Worm (Caenorhabditis elegans) whole organism, L4 larva: ENCODE data around the gene F53A9.8.

Experiments
- F26F4.8 ChIP-seq: fragments of 200-800 bp; sonication (Bioruptor generic); conservative IDR thresholded peaks from 2 replicates; pipeline ENCODE4 v1.3.6; 2022; ENCODE audit warnings: missing genetic modification characterization, missing compliant biosample characterization
- F44E2.7 ChIP-seq: fragments of 200-800 bp; sonication (Bioruptor generic); IDR thresholded peaks from 2 replicates; pipeline ENCODE4 v2.1.2; 2022; ENCODE audit warnings: missing genetic modification characterization, missing compliant biosample characterization
- F49E8.2 ChIP-seq: sonication (generic microtip); optimal IDR thresholded peaks from 2 replicates; lab custom pipeline; 2016; ENCODE audit warnings: missing compliant biosample characterization, mild to moderate bottlenecking, missing genetic modification characterization, borderline replicate concordance
- T20F7.1 ChIP-seq: fragments of 200-800 bp; sonication (Bioruptor generic); optimal IDR thresholded peaks from 2 replicates; lab custom pipeline; 2018; ENCODE audit warnings: mild to moderate bottlenecking, missing genetic modification characterization, missing compliant biosample characterization
- T26A8.4 ChIP-seq: fragments of 200-800 bp; sonication (Bioruptor generic); IDR thresholded peaks from 2 replicates; pipeline ENCODE4 v1.3.6; 2022; ENCODE audit warnings: missing genetic modification characterization, missing compliant biosample characterization
- Y48G9A.11 ChIP-seq: fragments of 200-800 bp; sonication (Bioruptor generic); IDR thresholded peaks from 2 replicates; pipeline ENCODE4 v1.3.6; 2022; ENCODE audit warnings: missing genetic modification reagents, missing genetic modification characterization, missing compliant biosample characterization
- Y5F2A.4 ChIP-seq: fragments of 200-800 bp; sonication (Bioruptor generic); optimal IDR thresholded peaks from 2 replicates; lab custom pipeline; 2018; ENCODE audit warnings: mild to moderate bottlenecking, missing genetic modification characterization, missing compliant biosample characterization
- ZK546.5 ChIP-seq, 2 experiments: sonication (generic microtip); optimal IDR thresholded peaks; 2 replicates each; lab custom pipeline; 2017; ENCODE audit warnings: missing biosample characterization in 2 of 2, missing genetic modification characterization in 2 of 2
- arid-1 ChIP-seq: fragments of 200-800 bp; sonication (Bioruptor generic); conservative IDR thresholded peaks from 2 replicates; pipeline ENCODE4 v1.3.6; 2022; ENCODE audit warnings: missing genetic modification reagents, missing genetic modification characterization, missing compliant biosample characterization
- attf-4 ChIP-seq: sonication (generic microtip); optimal IDR thresholded peaks from 3 replicates; lab custom pipeline; 2017; ENCODE audit warnings: missing biosample characterization, missing genetic modification characterization
- ceh-44 ChIP-seq: fragments of 200-800 bp; sonication (Bioruptor generic); IDR thresholded peaks from 2 replicates; pipeline ENCODE4 v1.3.6; 2022; ENCODE audit warnings: missing genetic modification reagents, missing genetic modification characterization, missing compliant biosample characterization
- ceh-62 ChIP-seq: sonication (generic microtip); optimal IDR thresholded peaks from 2 replicates; lab custom pipeline; 2017; ENCODE audit warnings: missing biosample characterization, missing genetic modification characterization
- ces-1 ChIP-seq: fragments of 150-350 bp; sonication (generic microtip); optimal IDR thresholded peaks from 4 replicates; lab custom pipeline; 2014; ENCODE audit warnings: missing biosample characterization, missing genetic modification reagents, missing genetic modification characterization
- ctbp-1 ChIP-seq: fragments of 200-800 bp; sonication (Bioruptor generic); IDR thresholded peaks from 2 replicates; pipeline ENCODE4 v1.3.6; 2022; ENCODE audit warnings: missing genetic modification reagents, missing genetic modification characterization, missing compliant biosample characterization
- dmd-6 ChIP-seq: fragments of 200-800 bp; sonication (Bioruptor generic); IDR thresholded peaks from 2 replicates; pipeline ENCODE4 v1.3.6; 2022; ENCODE audit warnings: missing genetic modification reagents, missing genetic modification characterization, missing compliant biosample characterization
- dmd-8 ChIP-seq: fragments of 200-800 bp; sonication (Bioruptor generic); IDR thresholded peaks from 2 replicates; pipeline ENCODE4 v1.3.6; 2022; ENCODE audit warnings: missing genetic modification characterization, missing compliant biosample characterization
- dpl-1 ChIP-seq: fragments of 150-350 bp; optimal IDR thresholded peaks from 2 replicates; lab custom pipeline; 2014; ENCODE audit warnings: missing biosample characterization, missing genetic modification reagents, missing genetic modification characterization
- dve-1 ChIP-seq: sonication (generic microtip); optimal IDR thresholded peaks from 2 replicates; lab custom pipeline; 2017; ENCODE audit warnings: antibody characterized with exemption, mild to moderate bottlenecking, missing genetic modification characterization, missing compliant biosample characterization; ENCODE audit not compliant: insufficient read depth
- egl-27 ChIP-seq: sonication (generic microtip); optimal IDR thresholded peaks from 3 replicates; lab custom pipeline; 2017; ENCODE audit warnings: missing biosample characterization, missing genetic modification reagents, missing genetic modification characterization
- gei-8 ChIP-seq: fragments of 200-800 bp; sonication (Bioruptor generic); optimal IDR thresholded peaks from 2 replicates; lab custom pipeline; 2018; ENCODE audit warnings: mild to moderate bottlenecking, missing genetic modification characterization, missing compliant biosample characterization
- hif-1 ChIP-seq, 2 experiments: sonication (generic microtip); optimal IDR thresholded peaks; 2 replicates each; lab custom pipeline; 2016 to 2017; ENCODE audit warnings: missing compliant biosample characterization in 2 of 2, missing genetic modification characterization in 2 of 2, missing genetic modification reagents in 2 of 2, missing genotype in 2 of 2, mild to moderate bottlenecking in 1 of 2
- hlh-11 ChIP-seq: fragments of 200-800 bp; sonication (Bioruptor generic); optimal IDR thresholded peaks from 2 replicates; lab custom pipeline; 2018; ENCODE audit warnings: mild to moderate bottlenecking, missing genetic modification characterization, missing compliant biosample characterization
- hlh-30 ChIP-seq: sonication (generic microtip); optimal IDR thresholded peaks from 2 replicates; lab custom pipeline; 2017; ENCODE audit warnings: antibody characterized with exemption, mild to moderate bottlenecking, missing genetic modification characterization, missing compliant biosample characterization; ENCODE audit not compliant: insufficient read depth
- hmg-1.1 ChIP-seq: fragments of 200-800 bp; sonication (Bioruptor generic); IDR thresholded peaks from 2 replicates; pipeline ENCODE4 v1.3.6; 2022; ENCODE audit warnings: missing genetic modification reagents, missing genetic modification characterization, missing compliant biosample characterization
- lim-7 ChIP-seq: fragments of 200-800 bp; sonication (Bioruptor generic); IDR thresholded peaks from 2 replicates; pipeline ENCODE4 v1.3.6; 2022; ENCODE audit warnings: missing genetic modification characterization, missing compliant biosample characterization
- lin-1 ChIP-seq: fragments of 200-800 bp; sonication (Bioruptor generic); IDR thresholded peaks from 2 replicates; pipeline ENCODE4 v1.3.6; 2022; ENCODE audit warnings: missing genetic modification reagents, missing genetic modification characterization, missing compliant biosample characterization
- lin-13 ChIP-seq: fragments of 150-350 bp; optimal IDR thresholded peaks from 2 replicates; lab custom pipeline; 2014; ENCODE audit warnings: missing biosample characterization, missing genetic modification reagents, missing genetic modification characterization
- lin-39 ChIP-seq: fragments of 150-350 bp; optimal IDR thresholded peaks from 2 replicates; lab custom pipeline; 2014; ENCODE audit warnings: missing biosample characterization, missing genetic modification reagents, missing genetic modification characterization
- lsy-2 ChIP-seq, 2 experiments: fragments of 150-350 bp in 1 of 2; sonication (generic microtip) in 1 of 2; optimal IDR thresholded peaks; 2 replicates each; lab custom pipeline; 2014 to 2017; ENCODE audit warnings: missing biosample characterization in 2 of 2, missing genetic modification characterization in 2 of 2
- madf-5 ChIP-seq, 2 experiments: fragments of 200-800 bp; sonication (Bioruptor generic); IDR thresholded peaks; 2 replicates each; pipeline ENCODE4 v1.3.6; 2022; ENCODE audit warnings: missing compliant biosample characterization in 2 of 2, missing genetic modification characterization in 2 of 2
- mdl-1 ChIP-seq, 2 experiments: fragments of 150-350 bp in 1 of 2; sonication (generic microtip) in 1 of 2; optimal IDR thresholded peaks; 2 replicates each; lab custom pipeline; 2014 to 2017; ENCODE audit warnings: missing biosample characterization in 2 of 2, missing genetic modification characterization in 2 of 2
- mes-2 ChIP-seq: sonication (generic microtip); optimal IDR thresholded peaks from 2 replicates; lab custom pipeline; 2016; ENCODE audit warnings: missing genotype, mild to moderate bottlenecking, missing genetic modification characterization, missing compliant biosample characterization; ENCODE audit not compliant: poor library complexity, severe bottlenecking
- mxl-3 ChIP-seq: fragments of 200-800 bp; sonication (Bioruptor generic); optimal IDR thresholded peaks from 2 replicates; lab custom pipeline; 2018; ENCODE audit warnings: mild to moderate bottlenecking, missing genetic modification characterization, missing compliant biosample characterization
- nhr-10 ChIP-seq: fragments of 150-350 bp; optimal IDR thresholded peaks from 2 replicates; lab custom pipeline; 2014; ENCODE audit warnings: missing biosample characterization, missing genetic modification characterization
- nhr-11 ChIP-seq: fragments of 150-350 bp; optimal IDR thresholded peaks from 2 replicates; lab custom pipeline; 2014; ENCODE audit warnings: missing biosample characterization, missing genetic modification characterization
- nhr-25 ChIP-seq: sonication (generic microtip); optimal IDR thresholded peaks from 2 replicates; lab custom pipeline; 2017; ENCODE audit warnings: missing genetic modification characterization, mild to moderate bottlenecking, missing compliant biosample characterization, antibody characterized with exemption, moderate library complexity, borderline replicate concordance; ENCODE audit not compliant: insufficient read depth
- nhr-28 ChIP-seq: fragments of 150-350 bp; optimal IDR thresholded peaks from 2 replicates; lab custom pipeline; 2014; ENCODE audit warnings: missing biosample characterization, missing genetic modification characterization
- nhr-48 ChIP-seq: sonication (generic microtip); optimal IDR thresholded peaks from 2 replicates; lab custom pipeline; 2016; ENCODE audit warnings: mild to moderate bottlenecking, missing genetic modification characterization, missing compliant biosample characterization
- nhr-76 ChIP-seq: fragments of 150-350 bp; optimal IDR thresholded peaks from 2 replicates; lab custom pipeline; 2014; ENCODE audit warnings: missing biosample characterization, missing genetic modification characterization
- saeg-2 ChIP-seq: fragments of 200-800 bp; sonication (Bioruptor generic); IDR thresholded peaks from 2 replicates; pipeline ENCODE4 v1.3.6; 2022; ENCODE audit warnings: missing genetic modification reagents, missing genetic modification characterization, missing compliant biosample characterization
- skn-1 ChIP-seq: fragments of 150-350 bp; optimal IDR thresholded peaks from 2 replicates; lab custom pipeline; 2014; ENCODE audit warnings: missing biosample characterization, missing genetic modification characterization
- snpc-4 ChIP-seq: fragments of 150-350 bp; optimal IDR thresholded peaks from 2 replicates; lab custom pipeline; 2014; ENCODE audit warnings: missing biosample characterization, missing genetic modification characterization
- spr-1 ChIP-seq: sonication (generic microtip); optimal IDR thresholded peaks from 2 replicates; lab custom pipeline; 2016; ENCODE audit warnings: mild to moderate bottlenecking, missing genetic modification characterization, missing compliant biosample characterization
- spr-3 ChIP-seq: fragments of 200-800 bp; sonication (Bioruptor generic); optimal IDR thresholded peaks from 2 replicates; lab custom pipeline; 2018; ENCODE audit warnings: mild to moderate bottlenecking, missing genetic modification characterization, missing compliant biosample characterization
- unc-39 ChIP-seq: sonication (generic microtip); optimal IDR thresholded peaks from 2 replicates; lab custom pipeline; 2017; ENCODE audit warnings: missing biosample characterization, missing genetic modification characterization
- zag-1 ChIP-seq: fragments of 150-350 bp; optimal IDR thresholded peaks from 2 replicates; lab custom pipeline; 2014; ENCODE audit warnings: missing biosample characterization, missing genetic modification characterization
- zfp-2 ChIP-seq: sonication (generic microtip); optimal IDR thresholded peaks from 2 replicates; lab custom pipeline; 2016; ENCODE audit warnings: mild to moderate bottlenecking, missing genetic modification characterization, missing compliant biosample characterization
- zip-2 ChIP-seq: fragments of 150-350 bp; optimal IDR thresholded peaks from 2 replicates; lab custom pipeline; 2014; ENCODE audit warnings: missing biosample characterization, missing genetic modification characterization

F53A9.8 gene

ce11 chrX:8750209-8750608, 31.5 kb upstream of the F53A9.8 start (continued):
- peak; percentile 64 for TF ChIP-seq hlh-30
- peak; percentile 49 for TF ChIP-seq mxl-3 (GFP tag; lab: Kevin White, UChicago)
- no peak for TF ChIP-seq F44E2.7 (GFP tag; lab: Robert Waterston, UW)
- no peak for TF ChIP-seq nhr-25 (tag; lab: Kevin White, UChicago)
- TF ChIP-seq spr-1, result no peak
- peak; percentile 90 for TF ChIP-seq dmd-6 (GFP tag; lab: Robert Waterston, UW)
- no peak for TF ChIP-seq hmg-1.1 (GFP tag; lab: Robert Waterston, UW)
- TF ChIP-seq nhr-48 (tag; lab: Kevin White, UChicago), result peak; percentile 55
- no peak for TF ChIP-seq dmd-8 (GFP tag; lab: Robert Waterston, UW)
- TF ChIP-seq ces-1 (GFP tag; lab: Kevin White, UChicago), result no peak
- TF ChIP-seq nhr-10, result peak; percentile 49
- TF ChIP-seq nhr-11 (tag; lab: Kevin White, UChicago), result no peak
- TF ChIP-seq zfp-2 (tag; lab: Kevin White, UChicago), result no peak
- peak; percentile 77 for TF ChIP-seq dve-1
- peak; percentile 22 for TF ChIP-seq mes-2 (tag; lab: Kevin White, UChicago)
- no peak for TF ChIP-seq F26F4.8 (GFP tag; lab: Robert Waterston, UW)
- no peak for TF ChIP-seq unc-39 (tag; lab: Kevin White, UChicago)
- peak in 1 of 2 experiments; percentile 71 for TF ChIP-seq mdl-1 (tag; optimal IDR thresholded peaks at IDR 0.05; lab: Kevin White, UChicago)
- no peak for TF ChIP-seq ZK546.5 (tag; optimal IDR thresholded peaks at IDR 0.05; lab: Kevin White, UChicago)
- TF ChIP-seq F49E8.2, result no peak
- peak; percentile 17 for TF ChIP-seq gei-8 (GFP tag; lab: Kevin White, UChicago)
- TF ChIP-seq spr-3 (GFP tag; lab: Kevin White, UChicago), result no peak
- TF ChIP-seq lin-13 (GFP tag; lab: Kevin White, UChicago), result no peak
- no peak for TF ChIP-seq saeg-2 (GFP tag; lab: Robert Waterston, UW)
- TF ChIP-seq, all 104 proteins: peak for 23

- TF ChIP-seq arid-1 (GFP tag; lab: Robert Waterston, UW) (no peak), T26A8.4 (GFP tag; lab: Robert Waterston, UW) (no peak), zip-2 (tag; lab: Kevin White, UChicago) (no peak), zag-1 (tag; lab: Kevin White, UChicago) (no peak), spr-3 (GFP tag; lab: Kevin White, UChicago) (no peak), F44E2.7 (GFP tag; lab: Robert Waterston, UW) (no peak), egl-27 (tag; lab: Kevin White, UChicago) (no peak), dpl-1 (no peak), Y5F2A.4 (GFP tag; lab: Kevin White, UChicago) (no peak), skn-1 (no peak), dmd-6 (GFP tag; lab: Robert Waterston, UW) (no peak), nhr-48 (tag; lab: Kevin White, UChicago) (no peak), lin-1 (GFP tag; lab: Robert Waterston, UW) (no peak), nhr-76 (tag; lab: Kevin White, UChicago) (no peak), Y48G9A.11 (GFP tag; lab: Robert Waterston, UW) (no peak), T20F7.1 (GFP tag; lab: Kevin White, UChicago) (no peak)
These were observed 26.8 kb upstream of the F53A9.8 start for ce11 chrX:8745524-8745923.

DNA sequence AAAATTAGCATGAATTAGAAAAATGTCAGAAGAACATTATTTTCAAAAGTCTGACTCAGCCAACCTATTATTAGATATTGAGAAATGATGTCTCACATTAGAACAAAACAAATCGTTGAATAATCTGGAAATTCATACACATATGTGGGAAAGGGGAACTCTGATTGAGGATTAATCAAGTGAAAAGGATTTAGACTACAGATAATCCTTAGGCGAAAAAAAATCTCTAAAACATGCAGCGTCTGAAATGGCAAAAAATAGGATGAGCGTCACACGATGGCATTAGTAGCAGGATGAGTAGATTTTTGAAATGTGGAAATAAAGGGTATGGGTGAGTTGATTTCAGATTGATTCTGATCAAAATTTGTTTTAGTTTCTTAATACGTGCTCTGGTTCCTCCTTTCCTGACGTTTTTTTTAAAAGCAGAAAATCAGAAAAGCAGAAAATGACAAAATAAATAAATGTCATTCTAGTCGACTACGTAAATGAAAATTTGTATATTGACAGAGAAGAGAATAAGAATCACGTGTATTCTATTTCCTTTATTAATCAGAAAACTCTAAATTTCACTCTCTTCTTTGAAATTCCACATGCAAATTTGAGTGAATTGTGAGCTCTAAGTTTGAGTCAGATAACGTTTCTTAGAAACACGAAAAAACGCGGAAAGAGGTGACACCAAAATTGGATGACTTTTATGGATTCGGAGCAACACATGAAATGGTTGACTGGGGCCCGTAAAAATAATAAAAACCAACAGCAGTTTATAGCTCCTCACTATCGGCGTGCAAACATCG, 25.7 kb upstream of the F53A9.8 start:
- TF ChIP-seq F44E2.7 (GFP tag; lab: Robert Waterston, UW) (no peak), nhr-28 (tag; lab: Kevin White, UChicago) (no peak), ctbp-1 (GFP tag; lab: Robert Waterston, UW) (no peak), lim-7 (no peak), lsy-2 (tag; optimal IDR thresholded peaks at IDR 0.05; lab: Kevin White, UChicago) (no peak), ceh-44 (no peak), T20F7.1 (GFP tag; lab: Kevin White, UChicago) (no peak), ceh-62 (tag; lab: Kevin White, UChicago) (no peak), madf-5 (GFP tag; IDR thresholded peaks at IDR 0.05; lab: Robert Waterston, UW) (no peak), snpc-4 (tag; lab: Kevin White, UChicago) (no peak), attf-4 (tag; lab: Kevin White, UChicago) (no peak), lin-39 (tag; lab: Kevin White, UChicago) (no peak), hlh-11 (tag; lab: Kevin White, UChicago) (no peak), hif-1 (tag; optimal IDR thresholded peaks at IDR 0.05; lab: Kevin White, UChicago) (no peak)
